Worm (Caenorhabditis elegans): ENCODE data around the gene zmp-3.

DNA sequence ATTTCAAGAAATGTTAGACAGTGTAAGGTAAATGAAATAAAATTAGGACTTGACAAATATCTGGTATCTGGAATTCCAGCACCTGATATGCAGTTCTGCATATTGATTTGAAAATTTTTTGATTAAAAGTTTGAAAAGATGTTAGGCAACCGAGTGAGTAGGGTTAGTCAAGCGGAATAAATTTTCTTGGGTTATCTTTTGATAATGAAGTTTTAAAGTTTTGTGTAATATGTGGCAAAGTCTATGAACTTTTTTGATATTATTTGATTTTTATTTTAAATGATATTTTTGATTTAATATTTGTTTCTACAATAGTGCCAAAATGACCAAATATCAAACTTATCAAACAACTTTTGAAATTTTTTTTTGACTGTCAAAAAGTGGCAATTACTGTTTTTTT, 39.9 kb downstream of the zmp-3 start, which contains the start of gene srh-241:
- TF ChIP-seq ZK546.5 (tag; optimal IDR thresholded peaks at IDR 0.05) = no peak
- TF ChIP-seq fkh-10 (GFP tag; optimal IDR thresholded peaks at IDR 0.05) = no peak
- TF ChIP-seq nhr-67 (tag; optimal IDR thresholded peaks at IDR 0.05) = no peak
- no peak for TF ChIP-seq nhr-237 (tag; optimal IDR thresholded peaks at IDR 0.05)
